Worm (Caenorhabditis elegans) whole organism, midembryonic: ENCODE measurements around the gene ppm-1.D.

Source experiments
- T22C8.4 ChIP-seq: fragments of 200-800 bp; sonication (Bioruptor generic); IDR thresholded peaks from 2 replicates; pipeline ENCODE4 v1.3.6; 2022; ENCODE audit warnings: missing genetic modification characterization, missing compliant biosample characterization
- flt-1 ChIP-seq: fragments of 200-800 bp; sonication (Bioruptor generic); IDR thresholded peaks from 2 replicates; pipeline ENCODE4 v1.3.6; 2022; ENCODE audit warnings: missing genetic modification characterization, missing compliant biosample characterization
- ztf-29 ChIP-seq: fragments of 200-800 bp; sonication (Bioruptor generic); IDR thresholded peaks from 2 replicates; pipeline ENCODE4 v1.3.6; 2022; ENCODE audit warnings: missing genetic modification reagents, missing genetic modification characterization, missing compliant biosample characterization

DNA sequence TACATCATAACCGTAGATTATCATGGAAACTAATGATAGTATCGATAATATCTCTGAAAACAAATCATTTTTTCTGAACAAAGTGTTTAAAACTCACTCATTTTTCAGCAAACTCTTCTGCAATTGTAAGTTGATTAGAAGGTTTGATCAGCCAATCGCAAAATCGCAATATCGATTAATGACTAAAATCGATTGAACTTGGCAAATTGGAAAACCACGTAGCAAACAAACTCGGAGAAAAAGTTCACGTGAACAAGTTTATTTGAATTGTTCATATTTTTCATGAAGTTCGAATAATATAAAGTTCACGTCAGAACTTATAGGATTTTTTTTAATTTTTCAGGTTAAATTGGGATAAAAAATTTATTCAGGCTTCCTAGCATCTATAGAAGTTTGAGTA lies 40.5 kb downstream of the ppm-1.D start, which contains the start of gene H04J21.1:
- TF ChIP-seq flt-1 (GFP tag; lab: Robert Waterston, UW) (no peak), ztf-29 (no peak), T22C8.4 (GFP tag; lab: Robert Waterston, UW) (no peak)
